Worm (Caenorhabditis elegans) whole organism, L4/young adult: ENCODE results near the gene pgm-1.

Experiments
- W03F9.2 ChIP-seq: fragments of 150-350 bp; optimal IDR thresholded peaks from 2 replicates; lab custom pipeline; 2014; ENCODE audit warnings: missing biosample characterization, missing genetic modification characterization
- dao-5 ChIP-seq: sonication (generic microtip); optimal IDR thresholded peaks from 2 replicates; lab custom pipeline; 2016; ENCODE audit warnings: missing genotype, missing genetic modification characterization, moderate library complexity, missing compliant biosample characterization
- him-1 ChIP-seq: sonication (generic microtip); optimal IDR thresholded peaks from 2 replicates; lab custom pipeline; 2016; ENCODE audit warnings: missing genotype, missing genetic modification reagents, missing genetic modification characterization, missing compliant biosample characterization

DNA sequence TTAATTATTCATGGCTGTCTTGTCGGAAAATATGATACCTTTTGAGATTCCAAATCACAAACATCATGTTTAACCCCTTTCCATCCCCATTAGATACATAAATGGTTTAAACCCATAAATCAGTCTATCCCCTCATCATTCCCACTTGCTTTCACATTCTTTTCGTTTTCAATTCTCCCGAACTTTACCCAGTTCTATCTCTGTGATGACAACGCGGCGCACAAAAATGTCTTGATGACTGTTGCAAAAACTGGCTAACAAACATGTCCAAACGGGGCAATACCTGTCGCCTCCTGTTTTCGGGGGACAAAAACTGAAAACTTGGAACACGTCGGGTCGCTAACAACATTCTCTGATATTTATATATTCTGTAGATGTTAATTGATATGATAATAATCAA lies 23.2 kb upstream of the pgm-1 start:
- TF ChIP-seq him-1 (tag; lab: Kevin White, UChicago) (no peak), W03F9.2 (tag; lab: Kevin White, UChicago) (no peak), dao-5 (no peak)
